Worm (Caenorhabditis elegans) whole organism, midembryonic: ENCODE data around the gene unc-18.

Experiments used
- T22C8.4 ChIP-seq: fragments of 200-800 bp; sonication (Bioruptor generic); IDR thresholded peaks from 2 replicates; pipeline ENCODE4 v1.3.6; 2022; ENCODE audit warnings: missing genetic modification characterization, missing compliant biosample characterization
- flt-1 ChIP-seq: fragments of 200-800 bp; sonication (Bioruptor generic); IDR thresholded peaks from 2 replicates; pipeline ENCODE4 v1.3.6; 2022; ENCODE audit warnings: missing genetic modification characterization, missing compliant biosample characterization
- med-1 ChIP-seq: sonication (generic microtip); optimal IDR thresholded peaks from 2 replicates; lab custom pipeline; 2017; ENCODE audit warnings: missing genetic modification characterization, mild to moderate bottlenecking, missing compliant biosample characterization, antibody characterized with exemption, missing genetic modification reagents; ENCODE audit not compliant: insufficient read depth

- TF ChIP-seq med-1 (no peak), T22C8.4 (GFP tag; lab: Robert Waterston, UW) (no peak), flt-1 (GFP tag; lab: Robert Waterston, UW) (no peak)
Measured at ce11 chrX:7718972-7719371, 36.3 kb downstream of the unc-18 start, which contains the start of gene K09F5.6.
